Worm (Caenorhabditis elegans) whole organism, midembryonic: ENCODE results near the gene unc-46.
A peak's percentile ranks its signal among the peaks of the same experiment; 100 is the strongest.

ENCODE experiments used
- T22C8.4 ChIP-seq: fragments of 200-800 bp; sonication (Bioruptor generic); IDR thresholded peaks from 2 replicates; pipeline ENCODE4 v1.3.6; 2022; ENCODE audit warnings: missing genetic modification characterization, missing compliant biosample characterization
- cog-1 ChIP-seq: sonication (generic microtip); optimal IDR thresholded peaks from 2 replicates; lab custom pipeline; 2016; ENCODE audit warnings: missing genetic modification characterization, missing compliant biosample characterization
- flt-1 ChIP-seq: fragments of 200-800 bp; sonication (Bioruptor generic); IDR thresholded peaks from 2 replicates; pipeline ENCODE4 v1.3.6; 2022; ENCODE audit warnings: missing genetic modification characterization, missing compliant biosample characterization
- klf-2 ChIP-seq: fragments of 200-800 bp; sonication (Bioruptor generic); conservative IDR thresholded peaks from 2 replicates; pipeline ENCODE4 v1.3.6; 2022; ENCODE audit warnings: missing genetic modification reagents, missing genetic modification characterization, missing compliant biosample characterization
- med-1 ChIP-seq: sonication (generic microtip); optimal IDR thresholded peaks from 2 replicates; lab custom pipeline; 2017; ENCODE audit warnings: missing genetic modification characterization, mild to moderate bottlenecking, missing compliant biosample characterization, antibody characterized with exemption, missing genetic modification reagents; ENCODE audit not compliant: insufficient read depth
- ref-1 ChIP-seq: fragments of 200-800 bp; sonication (Bioruptor generic); conservative IDR thresholded peaks from 2 replicates; pipeline ENCODE4 v1.3.6; 2022; ENCODE audit warnings: missing genetic modification reagents, missing genetic modification characterization, missing compliant biosample characterization
- tab-1 ChIP-seq: fragments of 200-800 bp; sonication (Bioruptor generic); IDR thresholded peaks from 2 replicates; pipeline ENCODE4 v1.3.6; 2022; ENCODE audit warnings: missing genetic modification characterization, missing compliant biosample characterization
- ztf-23 ChIP-seq: fragments of 200-800 bp; sonication (Bioruptor generic); IDR thresholded peaks from 2 replicates; pipeline ENCODE4 v1.3.6; 2022; ENCODE audit warnings: missing genetic modification reagents, missing genetic modification characterization, missing compliant biosample characterization
- ztf-29 ChIP-seq: fragments of 200-800 bp; sonication (Bioruptor generic); IDR thresholded peaks from 2 replicates; pipeline ENCODE4 v1.3.6; 2022; ENCODE audit warnings: missing genetic modification reagents, missing genetic modification characterization, missing compliant biosample characterization

Gene unc-46

ce11 chrV:5089497-5090134 is 9.2 kb downstream of the unc-46 start, which contains the start of gene glb-32:
Gene glb-32, minus strand, starts transcription at chrV:5089547.
- TF ChIP-seq flt-1 (no peak), ztf-23 (GFP tag; lab: Robert Waterston, UW) (no peak), ref-1 (GFP tag; lab: Robert Waterston, UW) (no peak), cog-1 (tag; lab: Kevin White, UChicago) (no peak), tab-1 (GFP tag; lab: Robert Waterston, UW) (no peak), T22C8.4 (no peak), med-1 (GFP tag; lab: Kevin White, UChicago) (no peak), klf-2 (GFP tag; lab: Robert Waterston, UW) (no peak), ztf-29 (no peak)

- TF ChIP-seq ref-1 (GFP tag; lab: Robert Waterston, UW) (no peak), klf-2 (GFP tag; lab: Robert Waterston, UW) (no peak), ztf-23 (GFP tag; lab: Robert Waterston, UW) (no peak), ztf-29 (no peak), tab-1 (GFP tag; lab: Robert Waterston, UW) (no peak), cog-1 (tag; lab: Kevin White, UChicago) (no peak), T22C8.4 (no peak), med-1 (GFP tag; lab: Kevin White, UChicago) (no peak), flt-1 (no peak)
These were observed 10.5 kb downstream of the unc-46 start for ce11 chrV:5088311-5088710.

- no peak for TF ChIP-seq ztf-29
- TF ChIP-seq flt-1, result no peak
- no peak for TF ChIP-seq T22C8.4
- TF ChIP-seq tab-1 (GFP tag; lab: Robert Waterston, UW), result no peak
- TF ChIP-seq klf-2 (GFP tag; lab: Robert Waterston, UW), result no peak
- no peak for TF ChIP-seq ztf-23 (GFP tag; lab: Robert Waterston, UW)
- TF ChIP-seq cog-1 (tag; lab: Kevin White, UChicago), result no peak
- no peak for TF ChIP-seq med-1 (GFP tag; lab: Kevin White, UChicago)
- TF ChIP-seq ref-1 (GFP tag; lab: Robert Waterston, UW), result no peak
These were observed 11.9 kb downstream of the unc-46 start, which contains the start of gene Y58A7A.5 for ce11 chrV:5086919-5087404. Gene Y58A7A.5, minus strand, starts transcription at chrV:5086969.

- no peak for TF ChIP-seq flt-1
- TF ChIP-seq T22C8.4, result no peak
- TF ChIP-seq tab-1 (GFP tag; lab: Robert Waterston, UW), result no peak
- TF ChIP-seq ztf-29, result no peak
- TF ChIP-seq ref-1 (GFP tag; lab: Robert Waterston, UW), result no peak
- TF ChIP-seq ztf-23 (GFP tag; lab: Robert Waterston, UW), result no peak
- TF ChIP-seq med-1 (GFP tag; lab: Kevin White, UChicago), result no peak
- no peak for TF ChIP-seq cog-1 (tag; lab: Kevin White, UChicago)
- no peak for TF ChIP-seq klf-2 (GFP tag; lab: Robert Waterston, UW)
These were observed 13.8 kb downstream of the unc-46 start, which contains the start of gene Y58A7A.4 for ce11 chrV:5084957-5085465. Gene Y58A7A.4, minus strand, starts transcription at chrV:5085007.

ce11 chrV:5080853-5081338 is 17.9 kb downstream of the unc-46 start, which contains the start of gene Y58A7A.3:
Gene Y58A7A.3, minus strand, starts transcription at chrV:5080903.
- TF ChIP-seq T22C8.4 (no peak), tab-1 (GFP tag; lab: Robert Waterston, UW) (no peak), ztf-29 (no peak), ztf-23 (GFP tag; lab: Robert Waterston, UW) (no peak), flt-1 (no peak), med-1 (GFP tag; lab: Kevin White, UChicago) (no peak), ref-1 (GFP tag; lab: Robert Waterston, UW) (no peak), cog-1 (tag; lab: Kevin White, UChicago) (no peak), klf-2 (GFP tag; lab: Robert Waterston, UW) (no peak)

ce11 chrV:5075343-5075742 is 23.5 kb downstream of the unc-46 start:
- TF ChIP-seq klf-2 (GFP tag; lab: Robert Waterston, UW) (peak; percentile 89), flt-1 (peak; percentile 68; the same call in 1 of the 2 replicates), ref-1 (GFP tag; lab: Robert Waterston, UW) (peak; percentile 90), ztf-23 (GFP tag; lab: Robert Waterston, UW) (peak; percentile 95), tab-1 (GFP tag; lab: Robert Waterston, UW) (peak; percentile 82; the same call in 1 of the 2 replicates)

ce11 chrV:5072082-5072481 is 26.7 kb downstream of the unc-46 start, which contains the start of gene Y58A7A.2:
Gene Y58A7A.2, minus strand, starts transcription at chrV:5072182.
- TF ChIP-seq tab-1 (GFP tag; lab: Robert Waterston, UW) (no peak), flt-1 (no peak), klf-2 (GFP tag; lab: Robert Waterston, UW) (no peak), ztf-23 (GFP tag; lab: Robert Waterston, UW) (no peak), cog-1 (tag; lab: Kevin White, UChicago) (no peak), ztf-29 (no peak), T22C8.4 (no peak), med-1 (GFP tag; lab: Kevin White, UChicago) (no peak), ref-1 (GFP tag; lab: Robert Waterston, UW) (no peak)

- no peak for TF ChIP-seq ztf-23 (GFP tag; lab: Robert Waterston, UW)
- no peak for TF ChIP-seq ref-1 (GFP tag; lab: Robert Waterston, UW)
- TF ChIP-seq T22C8.4, result no peak
These were observed 29.4 kb downstream of the unc-46 start, which contains the start of gene Y58A7A.1 for ce11 chrV:5069440-5069839. Gene Y58A7A.1, minus strand, starts transcription at chrV:5069540.

- TF ChIP-seq tab-1 (GFP tag; lab: Robert Waterston, UW) (no peak), klf-2 (GFP tag; lab: Robert Waterston, UW) (no peak), ztf-23 (GFP tag; lab: Robert Waterston, UW) (no peak), ztf-29 (no peak), cog-1 (tag; lab: Kevin White, UChicago) (no peak), T22C8.4 (no peak), ref-1 (GFP tag; lab: Robert Waterston, UW) (no peak), flt-1 (no peak), med-1 (GFP tag; lab: Kevin White, UChicago) (no peak)
These were observed 31.4 kb downstream of the unc-46 start for ce11 chrV:5067390-5067789.
